Fruit fly (Drosophila melanogaster) whole organism, embryonic: ENCODE results near the gene Tep4.

Experiments used
- Atf-2 ChIP-seq: fragments of 200-800 bp; sonication (Bioruptor generic); optimal IDR thresholded peaks from 2 replicates; lab custom pipeline; 2016; ENCODE audit warnings: missing biosample characterization, missing genetic modification characterization
- B-H1 ChIP-seq: fragments of 200-800 bp; sonication (Bioruptor generic); IDR thresholded peaks from 3 replicates; pipeline ENCODE4 v1.3.6; 2022; ENCODE audit warnings: missing biosample characterization, missing genetic modification characterization
- CG10267 ChIP-seq: fragments of 200-800 bp; sonication (Bioruptor generic); optimal IDR thresholded peaks from 2 replicates; lab custom pipeline; 2018; ENCODE audit warnings: missing biosample characterization, mild to moderate bottlenecking, missing genetic modification characterization, moderate library complexity
- CG10321 ChIP-seq: fragments of 200-800 bp; sonication (Bioruptor generic); IDR thresholded peaks from 2 replicates; pipeline ENCODE4 v1.3.6; 2022; ENCODE audit warnings: missing biosample characterization, missing genetic modification characterization
- CG13775 ChIP-seq: fragments of 200-800 bp; sonication (Bioruptor generic); optimal IDR thresholded peaks from 3 replicates; lab custom pipeline; 2017; ENCODE audit warnings: missing biosample characterization, mild to moderate bottlenecking, missing genetic modification characterization
- CG13894 ChIP-seq: fragments of 200-800 bp; sonication (Bioruptor generic); optimal IDR thresholded peaks from 3 replicates; lab custom pipeline; 2018; ENCODE audit warnings: missing biosample characterization, mild to moderate bottlenecking, missing genetic modification characterization, moderate library complexity
- CG14441 ChIP-seq: fragments of 200-800 bp; sonication (Bioruptor generic); IDR thresholded peaks from 2 replicates; pipeline ENCODE4 v1.3.6; 2022; ENCODE audit warnings: missing biosample characterization, missing genetic modification characterization
- CG14667 ChIP-seq: fragments of 200-800 bp; sonication (Bioruptor generic); IDR thresholded peaks from 2 replicates; pipeline ENCODE4 v1.3.6; 2022; ENCODE audit warnings: missing biosample characterization, missing genetic modification characterization
- CG16863 ChIP-seq: fragments of 200-800 bp; sonication (Bioruptor generic); optimal IDR thresholded peaks from 3 replicates; lab custom pipeline; 2016; ENCODE audit warnings: missing biosample characterization, missing genetic modification characterization
- CG17829 ChIP-seq: fragments of 200-800 bp; optimal IDR thresholded peaks from 2 replicates; lab custom pipeline; 2019; ENCODE audit warnings: missing biosample characterization, mild to moderate bottlenecking, missing genetic modification characterization, moderate library complexity
- CG2678 ChIP-seq: fragments of 200-800 bp; sonication (Bioruptor generic); optimal IDR thresholded peaks from 3 replicates; lab custom pipeline; 2019; ENCODE audit warnings: missing biosample characterization, mild to moderate bottlenecking, missing genetic modification characterization, moderate library complexity
- CG3065 ChIP-seq: fragments of 200-800 bp; sonication (Bioruptor generic); optimal IDR thresholded peaks from 2 replicates; lab custom pipeline; 2016; ENCODE audit warnings: missing biosample characterization, missing genetic modification characterization
- CG4328 ChIP-seq: fragments of 200-800 bp; sonication (Bioruptor generic); optimal IDR thresholded peaks from 3 replicates; lab custom pipeline; 2017; ENCODE audit warnings: missing biosample characterization, missing genetic modification reagents, missing genetic modification characterization
- CG43689 ChIP-seq: fragments of 200-800 bp; sonication (Bioruptor generic); IDR thresholded peaks from 2 replicates; pipeline ENCODE4 v1.3.6; 2022; ENCODE audit warnings: missing biosample characterization, missing genetic modification characterization
- CG7839 ChIP-seq: fragments of 200-800 bp; sonication (Bioruptor generic); optimal IDR thresholded peaks from 3 replicates; lab custom pipeline; 2018; ENCODE audit warnings: missing biosample characterization, mild to moderate bottlenecking, missing genetic modification characterization, moderate library complexity
- Doc2 ChIP-seq: fragments of 200-800 bp; sonication (Bioruptor generic); IDR thresholded peaks from 2 replicates; pipeline ENCODE4 v1.3.6; 2022; ENCODE audit warnings: missing biosample characterization, missing genetic modification characterization
- Doc3 ChIP-seq: fragments of 200-800 bp; sonication (Bioruptor generic); IDR thresholded peaks from 3 replicates; pipeline ENCODE4 v1.3.6; 2022; ENCODE audit warnings: missing biosample characterization, missing genetic modification characterization; ENCODE audit not compliant: partially characterized antibody
- Ets65A ChIP-seq: fragments of 200-800 bp; sonication (Bioruptor generic); peaks from one replicate; lab custom pipeline; 2016; ENCODE audit warnings: missing biosample characterization, missing genetic modification characterization
- H15 ChIP-seq: fragments of 200-800 bp; sonication (Bioruptor generic); IDR thresholded peaks from 3 replicates; pipeline ENCODE4 v1.3.6; 2022; ENCODE audit warnings: missing biosample characterization, missing genetic modification characterization
- Hr39 ChIP-seq: fragments of >200 bp; optimal IDR thresholded peaks from 2 replicates; lab custom pipeline; 2017
- NC2α ChIP-seq: fragments of 200-800 bp; sonication (Bioruptor generic); optimal IDR thresholded peaks from 2 replicates; lab custom pipeline; 2016; ENCODE audit warnings: missing biosample characterization, missing genetic modification characterization
- NFAT ChIP-seq: fragments of 200-800 bp; sonication (Bioruptor generic); IDR thresholded peaks from 2 replicates; pipeline ENCODE4 v1.3.6; 2022; ENCODE audit warnings: missing biosample characterization, missing genetic modification characterization
- Opbp ChIP-seq: fragments of 200-800 bp; sonication (Bioruptor generic); IDR thresholded peaks from 3 replicates; pipeline ENCODE4 v1.3.6; 2022; ENCODE audit warnings: missing biosample characterization, missing genetic modification characterization; ENCODE audit not compliant: partially characterized antibody
- Rfx ChIP-seq: fragments of 200-800 bp; sonication (Bioruptor generic); IDR thresholded peaks from 2 replicates; pipeline ENCODE4 v1.3.6; 2022; ENCODE audit warnings: missing biosample characterization, missing genetic modification characterization
- Side ChIP-seq: fragments of 200-800 bp; sonication (Bioruptor generic); optimal IDR thresholded peaks from 2 replicates; lab custom pipeline; 2016; ENCODE audit warnings: missing biosample characterization, missing genetic modification characterization
- Vsx1 ChIP-seq: fragments of 200-800 bp; sonication (Bioruptor generic); optimal IDR thresholded peaks from 2 replicates; lab custom pipeline; 2017; ENCODE audit warnings: missing biosample characterization, mild to moderate bottlenecking, missing genetic modification characterization, missing genetic modification reagents
- ap ChIP-seq: fragments of 200-800 bp; sonication (Bioruptor generic); IDR thresholded peaks from 2 replicates; pipeline ENCODE4 v1.3.6; 2022; ENCODE audit warnings: missing biosample characterization, missing genetic modification characterization
- az2 ChIP-seq: fragments of 200-800 bp; sonication (Bioruptor generic); optimal IDR thresholded peaks from 3 replicates; lab custom pipeline; 2016; ENCODE audit warnings: missing biosample characterization, missing genetic modification characterization
- bowl ChIP-seq: fragments of 200-800 bp; sonication (Bioruptor generic); IDR thresholded peaks from 2 replicates; pipeline ENCODE4 v1.3.6; 2022; ENCODE audit warnings: missing biosample characterization, missing genetic modification characterization
- crp ChIP-seq, 2 experiments: fragments of 200-800 bp; sonication (Bioruptor generic); optimal IDR thresholded peaks; 2 replicates in 1 of 2; 3 replicates in 1 of 2; lab custom pipeline; 2017; ENCODE audit warnings: missing biosample characterization in 2 of 2, missing genetic modification characterization in 2 of 2, mild to moderate bottlenecking in 1 of 2, moderate library complexity in 1 of 2
- fd102C ChIP-seq: fragments of 200-800 bp; sonication (Bioruptor generic); optimal IDR thresholded peaks from 2 replicates; lab custom pipeline; 2018; ENCODE audit warnings: missing biosample characterization, mild to moderate bottlenecking, missing genetic modification characterization, moderate library complexity
- ftz-f1 ChIP-seq: fragments of 200-800 bp; sonication (Bioruptor generic); optimal IDR thresholded peaks from 2 replicates; lab custom pipeline; 2016; ENCODE audit warnings: missing biosample characterization, missing genetic modification characterization
- gce ChIP-seq: fragments of 200-800 bp; sonication (Bioruptor generic); IDR thresholded peaks from 3 replicates; pipeline ENCODE4 v1.3.6; 2022; ENCODE audit warnings: missing biosample characterization, missing genetic modification characterization
- gcm ChIP-seq: fragments of 200-800 bp; sonication (Bioruptor generic); optimal IDR thresholded peaks from 2 replicates; lab custom pipeline; 2019; ENCODE audit warnings: missing biosample characterization, mild to moderate bottlenecking, missing genetic modification characterization, moderate library complexity
- gro ChIP-seq: fragments of 200-800 bp; sonication (Bioruptor generic); optimal IDR thresholded peaks from 2 replicates; lab custom pipeline; 2016; ENCODE audit warnings: missing biosample characterization, missing genetic modification characterization
- insv ChIP-seq, 2 experiments: fragments of 200-800 bp; sonication (Bioruptor generic); optimal IDR thresholded peaks; 3 replicates each; lab custom pipeline; 2016 to 2018; ENCODE audit warnings: missing biosample characterization in 2 of 2, missing genetic modification characterization in 2 of 2
- jing ChIP-seq: fragments of 200-800 bp; sonication (Bioruptor generic); optimal IDR thresholded peaks from 2 replicates; lab custom pipeline; 2018; ENCODE audit warnings: missing biosample characterization, mild to moderate bottlenecking, missing genetic modification characterization
- lab ChIP-seq: fragments of 200-800 bp; sonication (Bioruptor generic); optimal IDR thresholded peaks from 3 replicates; lab custom pipeline; 2017; ENCODE audit warnings: missing biosample characterization, missing genetic modification characterization, mild to moderate bottlenecking, moderate library complexity, missing genetic modification reagents
- lola ChIP-seq, 3 experiments: fragments of >200 bp in 2 of 3; fragments of 200-800 bp in 1 of 3; sonication (Bioruptor generic) in 1 of 3; optimal IDR thresholded peaks; 2 replicates each; lab custom pipeline; 2017 to 2019; ENCODE audit warnings: missing biosample characterization in 3 of 3, missing genetic modification characterization in 3 of 3, mild to moderate bottlenecking in 1 of 3, moderate library complexity in 1 of 3
- nerfin-2 ChIP-seq: fragments of 200-800 bp; sonication (Bioruptor generic); IDR thresholded peaks from 2 replicates; pipeline ENCODE4 v1.3.6; 2022; ENCODE audit warnings: missing biosample characterization, missing genetic modification characterization; ENCODE audit not compliant: partially characterized antibody
- p53 ChIP-seq: fragments of 200-800 bp; sonication (Bioruptor generic); optimal IDR thresholded peaks from 2 replicates; lab custom pipeline; 2016; ENCODE audit warnings: missing biosample characterization, missing genetic modification characterization
- pho ChIP-seq: fragments of 200-800 bp; sonication (Bioruptor generic); optimal IDR thresholded peaks from 2 replicates; lab custom pipeline; 2016; ENCODE audit warnings: missing biosample characterization, missing genetic modification characterization
- row ChIP-seq: fragments of 200-800 bp; sonication (Bioruptor generic); IDR thresholded peaks from 3 replicates; pipeline ENCODE4 v1.3.6; 2022; ENCODE audit warnings: missing biosample characterization, missing genetic modification characterization
- sens-2 ChIP-seq: fragments of 200-800 bp; sonication (Bioruptor generic); IDR thresholded peaks from 2 replicates; pipeline ENCODE4 v1.3.6; 2022; ENCODE audit warnings: missing biosample characterization, missing genetic modification characterization
- sug ChIP-seq: fragments of 200-800 bp; optimal IDR thresholded peaks from 2 replicates; lab custom pipeline; 2019; ENCODE audit warnings: missing biosample characterization, mild to moderate bottlenecking, missing genetic modification characterization, moderate library complexity
- tin ChIP-seq: fragments of 200-800 bp; sonication (Bioruptor generic); optimal IDR thresholded peaks from 3 replicates; lab custom pipeline; 2016; ENCODE audit warnings: missing biosample characterization, missing genetic modification characterization
- tio ChIP-seq: fragments of 200-800 bp; sonication (Bioruptor generic); optimal IDR thresholded peaks from 2 replicates; lab custom pipeline; 2017; ENCODE audit warnings: missing biosample characterization, missing genetic modification characterization, inconsistent platforms
- tup ChIP-seq: fragments of 200-800 bp; sonication (Bioruptor generic); optimal IDR thresholded peaks from 2 replicates; lab custom pipeline; 2016; ENCODE audit warnings: missing biosample characterization, mild to moderate bottlenecking, missing genetic modification characterization, moderate library complexity
- wor ChIP-seq: fragments of 200-800 bp; sonication (Bioruptor generic); IDR thresholded peaks from 2 replicates; pipeline ENCODE4 v1.3.6; 2022; ENCODE audit warnings: missing biosample characterization, missing genetic modification characterization
- zfh1 ChIP-seq: fragments of 200-800 bp; sonication (Bioruptor generic); IDR thresholded peaks from 3 replicates; pipeline ENCODE4 v1.3.6; 2022; ENCODE audit warnings: missing biosample characterization, missing genetic modification characterization

Tep4 gene

dm6 chr2L:19533247-19533646, 15.1 kb upstream of the Tep4 start, which contains the start of gene CG33116 (continued):
- TF ChIP-seq Ets65A (GFP tag; lab: Kevin White, UChicago) = peak; percentile 98
- TF ChIP-seq CG2678 (tag; lab: Kevin White, UChicago) = peak; percentile 86
- TF ChIP-seq CG43689 = peak; percentile 49
- TF ChIP-seq CG10267 = peak; percentile 97
- no peak for TF ChIP-seq Doc2 (GFP tag; lab: Robert Waterston, UW)
- TF ChIP-seq Atf-2 (GFP tag; lab: Kevin White, UChicago) = peak; percentile 65
- no peak for TF ChIP-seq CG10321
- peak; percentile 65; the same call in 2 of the 3 replicates for TF ChIP-seq Opbp (GFP tag; lab: Robert Waterston, UW)
- peak; percentile 72 for TF ChIP-seq gcm
- peak; percentile 81 for TF ChIP-seq pho (GFP tag; lab: Kevin White, UChicago)
- TF ChIP-seq NFAT (GFP tag; lab: Robert Waterston, UW) = peak; percentile 83
- 0 out of 2 replicates have a peak, but pooled peaks have one; percentile 22 for TF ChIP-seq ap
- TF ChIP-seq gro (GFP tag; lab: Kevin White, UChicago) = peak; percentile 86
- peak; percentile 71 for TF ChIP-seq CG14441
- TF ChIP-seq bowl (GFP tag; lab: Robert Waterston, UW) = 0 out of 2 replicates have a peak, but pooled peaks have one; percentile 52
- TF ChIP-seq wor = no peak
- TF ChIP-seq p53 (GFP tag; lab: Kevin White, UChicago) = peak; percentile 61
- TF ChIP-seq Rfx (GFP tag; lab: Robert Waterston, UW) = peak; percentile 92
- TF ChIP-seq fd102C (GFP tag; lab: Kevin White, UChicago) = no peak
- TF ChIP-seq B-H1 (GFP tag; lab: Robert Waterston, UW) = peak; percentile 44; the same call in 1 of the 3 replicates
- no peak for TF ChIP-seq Doc3 (GFP tag; lab: Robert Waterston, UW)
- TF ChIP-seq sug = peak; percentile 60
- TF ChIP-seq lola (GFP tag; optimal IDR thresholded peaks at IDR 0.05; lab: Kevin White, UChicago) = peak in 1 of 3 experiments; percentile 85
- peak; percentile 68; the same call in 1 of the 3 replicates for TF ChIP-seq H15 (GFP tag; lab: Robert Waterston, UW)
- peak; percentile 74 for TF ChIP-seq CG13775
- no peak for TF ChIP-seq CG14667
- peak; percentile 18 for TF ChIP-seq CG3065
- peak; percentile 80 for TF ChIP-seq Side (GFP tag; lab: Kevin White, UChicago)
- TF ChIP-seq jing (GFP tag; lab: Kevin White, UChicago) = peak; percentile 56
- TF ChIP-seq sens-2 = no peak
- TF ChIP-seq CG4328 (GFP tag; lab: Kevin White, UChicago) = peak; percentile 38
- TF ChIP-seq az2 (GFP tag; lab: Kevin White, UChicago) = peak; percentile 85
- TF ChIP-seq zfh1 (GFP tag; lab: Robert Waterston, UW) = peak; percentile 85
- TF ChIP-seq lab (GFP tag; lab: Kevin White, UChicago) = peak; percentile 90
- TF ChIP-seq CG13894 (tag; lab: Kevin White, UChicago) = peak; percentile 38
- TF ChIP-seq Vsx1 (GFP tag; lab: Kevin White, UChicago) = peak; percentile 38
- TF ChIP-seq tio = peak; percentile 70
- TF ChIP-seq CG17829 = peak; percentile 86
- peak; percentile 39 for TF ChIP-seq ftz-f1
- peak in 1 of 2 experiments; percentile 25 for TF ChIP-seq insv (GFP tag; optimal IDR thresholded peaks at IDR 0.05; lab: Kevin White, UChicago)
- peak; percentile 79 for TF ChIP-seq row
- TF ChIP-seq crp (GFP tag; optimal IDR thresholded peaks at IDR 0.05; lab: Kevin White, UChicago) = peak in 1 of 2 experiments; percentile 77
- peak; percentile 68 for TF ChIP-seq Hr39 (lab: Kevin White, UChicago)
- TF ChIP-seq tup = peak; percentile 66
- TF ChIP-seq tin (GFP tag; lab: Kevin White, UChicago) = peak; percentile 87
- 0 out of 2 replicates have a peak, but pooled peaks have one; percentile 15 for TF ChIP-seq nerfin-2 (GFP tag; lab: Robert Waterston, UW)
- TF ChIP-seq gce = peak; percentile 27; the same call in 1 of the 3 replicates
- peak; percentile 65 for TF ChIP-seq CG16863 (GFP tag; lab: Kevin White, UChicago)
- TF ChIP-seq CG7839 = peak; percentile 79
- peak; percentile 76 for TF ChIP-seq NC2α (GFP tag; lab: Kevin White, UChicago)
